Worm (Caenorhabditis elegans) whole organism, L4/young adult: ENCODE measurements around the gene ZK418.2.

Source experiments
- W03F9.2 ChIP-seq: fragments of 150-350 bp; optimal IDR thresholded peaks from 2 replicates; lab custom pipeline; 2014; ENCODE audit warnings: missing biosample characterization, missing genetic modification characterization
- dao-5 ChIP-seq: sonication (generic microtip); optimal IDR thresholded peaks from 2 replicates; lab custom pipeline; 2016; ENCODE audit warnings: missing genotype, missing genetic modification characterization, moderate library complexity, missing compliant biosample characterization
- him-1 ChIP-seq: sonication (generic microtip); optimal IDR thresholded peaks from 2 replicates; lab custom pipeline; 2016; ENCODE audit warnings: missing genotype, missing genetic modification reagents, missing genetic modification characterization, missing compliant biosample characterization

- no peak for TF ChIP-seq him-1 (tag; lab: Kevin White, UChicago)
- no peak for TF ChIP-seq W03F9.2 (tag; lab: Kevin White, UChicago)
- no peak for TF ChIP-seq dao-5
Measured at ce11 chrIII:7076386-7076785, 14.8 kb upstream of the ZK418.2 start, which contains the start of gene ZK418.13.
